Fruit fly (Drosophila melanogaster) whole organism, embryonic: Measurements from ENCODE around the gene Dscam3.

Source experiments
- CG14441 ChIP-seq: fragments of 200-800 bp; sonication (Bioruptor generic); IDR thresholded peaks from 2 replicates; pipeline ENCODE4 v1.3.6; 2022; ENCODE audit warnings: missing biosample characterization, missing genetic modification characterization
- Dll ChIP-seq: fragments of 200-800 bp; sonication (Bioruptor generic); IDR thresholded peaks from 4 replicates; pipeline ENCODE4 v1.3.6; 2022; ENCODE audit warnings: missing biosample characterization, missing genetic modification characterization; ENCODE audit not compliant: partially characterized antibody
- Sox102F ChIP-seq: fragments of 200-800 bp; sonication (Bioruptor generic); optimal IDR thresholded peaks from 2 replicates; lab custom pipeline; 2018; ENCODE audit warnings: missing biosample characterization, mild to moderate bottlenecking, missing genetic modification characterization, moderate library complexity
- ase ChIP-seq: fragments of 200-800 bp; sonication (Bioruptor generic); IDR thresholded peaks from 3 replicates; pipeline ENCODE4 v1.3.6; 2022; ENCODE audit warnings: missing biosample characterization, missing genetic modification characterization
- lola ChIP-seq, 3 experiments: fragments of >200 bp in 2 of 3; fragments of 200-800 bp in 1 of 3; sonication (Bioruptor generic) in 1 of 3; optimal IDR thresholded peaks; 2 replicates each; lab custom pipeline; 2017 to 2019; ENCODE audit warnings: missing biosample characterization in 3 of 3, missing genetic modification characterization in 3 of 3, mild to moderate bottlenecking in 1 of 3, moderate library complexity in 1 of 3
- slbo ChIP-seq: fragments of 200-800 bp; sonication (Bioruptor generic); IDR thresholded peaks from 2 replicates; pipeline ENCODE4 v1.3.6; 2022; ENCODE audit warnings: missing biosample characterization, missing genetic modification characterization

dm6 chr3R:17536594-17537158, 31.2 kb upstream of the Dscam3 start:
- TF ChIP-seq Sox102F (no peak), slbo (GFP tag; lab: Robert Waterston, UW) (no peak), CG14441 (GFP tag; lab: Robert Waterston, UW) (no peak), Dll (GFP tag; lab: Robert Waterston, UW) (no peak), ase (GFP tag; lab: Robert Waterston, UW) (no peak), lola (GFP tag; optimal IDR thresholded peaks at IDR 0.05; lab: Kevin White, UChicago) (no peak)
